Worm (Caenorhabditis elegans): ENCODE results near the gene Y48A6C.8.

The Y48A6C.8 gene

DNA sequence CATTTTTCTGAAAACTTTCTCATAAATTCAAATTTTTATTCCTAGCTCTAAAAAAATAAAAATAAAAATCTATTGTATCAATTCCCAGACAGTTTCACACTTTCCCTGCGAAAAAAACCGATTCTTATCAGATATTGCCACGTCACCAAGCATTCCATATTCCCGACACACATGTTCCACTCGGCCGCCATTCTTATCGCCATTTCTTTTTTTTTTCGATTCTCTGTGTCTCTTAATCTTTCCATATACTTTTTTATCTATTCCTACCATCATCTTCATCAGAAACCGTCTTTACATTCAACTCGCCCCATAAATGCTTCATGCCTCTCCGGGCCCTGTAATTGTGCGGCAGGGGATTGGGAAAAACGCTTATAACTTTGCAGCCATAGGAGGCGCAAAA lies 40.0 kb downstream of the Y48A6C.8 start (continued):
- TF ChIP-seq lsy-2 (tag; optimal IDR thresholded peaks at IDR 0.05) (peak in 1 of 2 experiments; percentile 8), zfp-2 (tag; optimal IDR thresholded peaks at IDR 0.05) (no peak), nhr-102 (tag; optimal IDR thresholded peaks at IDR 0.05) (no peak)

DNA sequence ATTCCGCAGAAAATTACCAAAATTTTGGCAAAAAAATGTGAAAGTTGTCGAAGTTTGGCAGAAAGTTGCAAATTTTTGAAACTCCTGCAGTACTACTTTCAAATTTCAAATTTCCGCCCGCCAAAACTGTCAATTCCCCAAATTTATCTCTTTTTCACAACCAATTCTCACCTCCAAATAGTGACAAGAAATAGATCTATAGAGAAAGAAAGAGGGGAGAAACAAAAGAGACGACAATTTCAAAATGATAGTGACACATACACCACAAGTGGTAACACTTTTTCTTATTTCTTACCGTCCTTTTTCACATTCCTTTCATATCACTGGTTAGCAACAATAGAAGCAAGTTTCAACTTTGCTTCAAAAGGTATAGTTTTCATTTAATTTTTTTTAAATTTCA lies 43.4 kb downstream of the Y48A6C.8 start:
- no peak for TF ChIP-seq daf-16 (GFP tag; optimal IDR thresholded peaks at IDR 0.05)
- peak; percentile 9 for TF ChIP-seq daf-16 (tag; optimal IDR thresholded peaks at IDR 0.05)
- no peak for TF ChIP-seq gei-8 (GFP tag; optimal IDR thresholded peaks at IDR 0.05)
- TF ChIP-seq nhr-102 (tag; optimal IDR thresholded peaks at IDR 0.05), result no peak
- no peak for TF ChIP-seq ceh-62 (tag; optimal IDR thresholded peaks at IDR 0.05)
- TF ChIP-seq pqm-1 (tag; optimal IDR thresholded peaks at IDR 0.05), result peak; percentile 74
- no peak for TF ChIP-seq nhr-6 (tag; optimal IDR thresholded peaks at IDR 0.05)
- no peak for TF ChIP-seq lsy-2 (tag; optimal IDR thresholded peaks at IDR 0.05)
- no peak for TF ChIP-seq hif-1 (tag; optimal IDR thresholded peaks at IDR 0.05)
- peak; percentile 64 for TF ChIP-seq aha-1 (tag)
- TF ChIP-seq Y48G9A.11 (GFP tag; IDR thresholded peaks at IDR 0.05), result no peak
- TF ChIP-seq nhr-77 (tag; optimal IDR thresholded peaks at IDR 0.05), result no peak
- no peak for TF ChIP-seq ceh-20 (GFP tag; IDR thresholded peaks at IDR 0.05)
- TF ChIP-seq saeg-2 (GFP tag; IDR thresholded peaks at IDR 0.05), result no peak
- peak; percentile 33; the same call in 1 of the 2 replicates for TF ChIP-seq dmd-6 (GFP tag; IDR thresholded peaks at IDR 0.05)
- no peak for TF ChIP-seq snpc-4 (tag; optimal IDR thresholded peaks at IDR 0.05)
- no peak for TF ChIP-seq nhr-42 (GFP tag; IDR thresholded peaks at IDR 0.05)
- TF ChIP-seq lin-13 (GFP tag; optimal IDR thresholded peaks at IDR 0.05), result peak; percentile 26
- peak; percentile 56 for TF ChIP-seq nhr-28 (tag; optimal IDR thresholded peaks at IDR 0.05)

DNA sequence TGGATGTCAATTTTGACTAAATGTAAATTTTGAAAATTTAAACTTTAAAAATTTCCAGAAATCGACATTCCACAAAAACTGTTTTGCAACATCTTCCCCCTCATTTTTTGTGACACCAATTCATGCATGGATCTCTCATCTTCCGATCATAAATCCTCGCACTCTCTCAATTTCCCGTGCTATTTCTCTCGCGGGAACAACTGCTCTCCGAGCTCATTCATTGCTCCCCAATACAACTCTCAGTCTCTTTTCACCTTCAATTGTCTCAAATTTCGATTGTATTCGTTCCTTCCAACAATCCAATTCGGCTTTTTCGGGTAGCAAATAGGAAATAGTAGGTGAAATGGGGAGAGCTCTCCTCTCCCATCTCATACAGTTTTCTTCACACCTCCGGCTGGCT lies 44.8 kb downstream of the Y48A6C.8 start:
- TF ChIP-seq zip-11 (GFP tag; IDR thresholded peaks at IDR 0.05), result no peak
- peak in 1 of 2 experiments; percentile 88 for TF ChIP-seq unc-62 (GFP tag; optimal IDR thresholded peaks at IDR 0.05 in 1 of 2)
- no peak for TF ChIP-seq unc-62 (tag; optimal IDR thresholded peaks at IDR 0.05)

DNA sequence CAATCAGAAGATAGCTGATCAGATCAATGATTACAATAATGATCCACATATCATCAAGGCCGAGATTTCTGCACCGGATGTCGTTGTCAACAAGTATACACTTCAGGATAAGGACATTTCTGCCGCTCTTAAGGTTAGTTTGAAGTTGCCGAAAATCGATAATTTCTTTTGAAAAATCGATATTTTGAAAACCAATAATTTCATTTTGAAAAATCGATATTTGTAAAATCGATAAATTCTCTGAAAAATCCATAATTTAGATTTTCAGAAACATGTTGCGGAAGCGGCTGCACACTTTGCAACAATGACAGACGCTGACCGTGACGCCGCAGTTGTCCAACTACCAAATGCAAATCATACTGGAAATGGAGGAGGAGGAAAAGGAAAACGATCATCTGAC lies 47.5 kb downstream of the Y48A6C.8 start:
- TF ChIP-seq aha-1 (tag), result peak; percentile 29
- TF ChIP-seq ceh-28 (tag; optimal IDR thresholded peaks at IDR 0.05), result peak; percentile 84

DNA sequence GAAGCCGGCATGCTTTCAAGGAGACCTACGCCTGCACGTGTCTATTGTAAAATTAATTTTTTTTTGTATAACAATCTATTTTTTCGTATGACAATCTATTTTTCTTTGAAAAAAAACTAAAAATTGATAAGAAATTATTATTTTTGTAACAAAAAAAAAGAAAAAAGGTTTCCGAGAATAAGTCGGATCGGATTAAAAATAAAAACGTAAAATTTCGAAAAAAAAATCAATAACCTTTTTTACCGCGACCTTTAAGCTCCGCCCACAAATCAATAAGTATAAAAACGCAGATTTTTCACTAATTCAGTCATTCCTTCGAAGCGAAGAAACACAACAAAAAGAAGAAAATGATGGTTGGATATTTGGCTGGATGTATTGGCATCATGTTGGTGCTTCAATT lies 48.0 kb downstream of the Y48A6C.8 start, which contains the start of gene W09D6.4:
TSS of gene W09D6.4 (plus strand) at position 301 of the 400 bp plus-strand sequence.
- no peak for TF ChIP-seq egl-43 (GFP tag; IDR thresholded peaks at IDR 0.05)
- no peak for TF ChIP-seq daf-8 (GFP tag; IDR thresholded peaks at IDR 0.05)
- no peak for TF ChIP-seq rbr-2 (tag; optimal IDR thresholded peaks at IDR 0.05)
- no peak for TF ChIP-seq dmd-6 (GFP tag; IDR thresholded peaks at IDR 0.05)
- TF ChIP-seq hif-1 (tag; optimal IDR thresholded peaks at IDR 0.05), result no peak
- no peak for TF ChIP-seq R02D3.7 (tag; optimal IDR thresholded peaks at IDR 0.05)
- no peak for TF ChIP-seq dve-1 (tag; optimal IDR thresholded peaks at IDR 0.05; ENCODE audit: insufficient read depth)
- TF ChIP-seq egl-27 (tag; optimal IDR thresholded peaks at IDR 0.05), result no peak
- no peak for TF ChIP-seq ceh-28 (tag; optimal IDR thresholded peaks at IDR 0.05)
- no peak for TF ChIP-seq nhr-41 (GFP tag; IDR thresholded peaks at IDR 0.05)
- TF ChIP-seq nhr-28 (tag; optimal IDR thresholded peaks at IDR 0.05), result no peak
- no peak for TF ChIP-seq hlh-11 (tag; optimal IDR thresholded peaks at IDR 0.05)
- no peak for TF ChIP-seq nhr-25 (tag; optimal IDR thresholded peaks at IDR 0.05; ENCODE audit: borderline replicate concordance, insufficient read depth)

DNA sequence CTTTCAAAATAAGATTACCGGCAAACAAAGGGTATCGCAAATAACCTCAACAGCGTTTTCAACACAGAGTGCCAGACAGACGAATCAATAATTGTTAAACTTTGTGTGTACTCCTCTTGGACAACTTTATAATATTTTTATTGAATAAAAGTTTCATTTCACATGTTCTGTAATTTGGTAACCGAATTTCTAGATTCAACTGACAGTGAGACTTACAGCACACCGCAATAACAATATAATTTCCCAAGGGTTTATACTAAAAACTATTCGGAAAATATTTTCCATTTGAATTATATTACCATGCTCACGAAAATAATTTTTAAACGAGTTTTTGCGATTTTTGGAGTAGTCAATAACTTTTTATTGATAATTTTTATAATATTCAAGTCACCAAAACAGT lies 50.0 kb downstream of the Y48A6C.8 start, which contains the start of gene str-246:
TSS of gene str-246 (plus strand) at position 301 of the 400 bp plus-strand sequence.
- no peak for TF ChIP-seq dmd-6 (GFP tag; IDR thresholded peaks at IDR 0.05)
- TF ChIP-seq ceh-20 (GFP tag; IDR thresholded peaks at IDR 0.05), result no peak
- TF ChIP-seq dve-1 (tag; optimal IDR thresholded peaks at IDR 0.05; ENCODE audit: insufficient read depth), result no peak
- TF ChIP-seq Y105C5A.15 (GFP tag; IDR thresholded peaks at IDR 0.05), result no peak
- TF ChIP-seq nhr-25 (tag; optimal IDR thresholded peaks at IDR 0.05; ENCODE audit: borderline replicate concordance, insufficient read depth), result no peak
- no peak for TF ChIP-seq ceh-82 (tag; optimal IDR thresholded peaks at IDR 0.05)
